Fruit fly (Drosophila melanogaster) Kc167 (cell line): ENCODE data around the gene zye.

Experiments
- Myc ChIP-seq: fragments of >200 bp; optimal IDR thresholded peaks from 2 replicates; lab custom pipeline; 2017; ENCODE audit warnings: missing external identifiers
- h ChIP-seq: fragments of >200 bp; optimal IDR thresholded peaks from 3 replicates; lab custom pipeline; 2018; ENCODE audit warnings: missing external identifiers
- insv ChIP-seq: fragments of >200 bp; optimal IDR thresholded peaks from 3 replicates; lab custom pipeline; 2018; ENCODE audit warnings: missing external identifiers
- psq ChIP-seq: fragments of >200 bp; optimal IDR thresholded peaks from 2 replicates; lab custom pipeline; 2017; ENCODE audit warnings: missing external identifiers

dm6 chr3L:20472607-20473006 is 59.2 kb downstream of the zye start:
- TF ChIP-seq h (lab: Kevin White, UChicago) (no peak), insv (lab: Kevin White, UChicago) (no peak), Myc (lab: Kevin White, UChicago) (no peak), psq (no peak)
